Fruit fly (Drosophila melanogaster) whole organism, prepupa: ENCODE data around the gene xit.

Experiments
- Blimp-1 ChIP-seq: fragments of 200-800 bp; sonication (Bioruptor generic); optimal IDR thresholded peaks from 3 replicates; lab custom pipeline; 2017; ENCODE audit warnings: missing biosample characterization, missing genetic modification characterization, mild to moderate bottlenecking, moderate library complexity, missing genetic modification reagents
- CG10631 ChIP-seq: fragments of 200-800 bp; sonication (Bioruptor generic); optimal IDR thresholded peaks from 2 replicates; lab custom pipeline; 2016; ENCODE audit warnings: missing biosample characterization, missing genetic modification characterization
- CG10669 ChIP-seq: fragments of 200-800 bp; sonication (Bioruptor generic); optimal IDR thresholded peaks from 3 replicates; lab custom pipeline; 2018; ENCODE audit warnings: missing biosample characterization, mild to moderate bottlenecking, missing genetic modification characterization, moderate library complexity
- CG11294 ChIP-seq: fragments of 200-800 bp; sonication (Bioruptor generic); IDR thresholded peaks from 2 replicates; pipeline ENCODE4 v1.3.6; 2022; ENCODE audit warnings: missing biosample characterization, missing genetic modification characterization
- CG11762 ChIP-seq: fragments of 200-800 bp; sonication (Bioruptor generic); optimal IDR thresholded peaks from 3 replicates; lab custom pipeline; 2016; ENCODE audit warnings: missing biosample characterization, missing genetic modification characterization; ENCODE audit not compliant: insufficient read depth
- CG11902 ChIP-seq: fragments of 200-800 bp; sonication (Bioruptor generic); optimal IDR thresholded peaks from 3 replicates; lab custom pipeline; 2016; ENCODE audit warnings: missing biosample characterization, missing genetic modification characterization
- CG15336 ChIP-seq: fragments of 200-800 bp; sonication (Bioruptor generic); IDR thresholded peaks from 2 replicates; pipeline ENCODE4 v1.3.6; 2022; ENCODE audit warnings: missing biosample characterization, missing genetic modification characterization
- CG1621 ChIP-seq: fragments of 200-800 bp; sonication (Bioruptor generic); optimal IDR thresholded peaks from 3 replicates; lab custom pipeline; 2018; ENCODE audit warnings: missing biosample characterization, mild to moderate bottlenecking, missing genetic modification characterization
- CG16779 ChIP-seq: fragments of 200-800 bp; sonication (Bioruptor generic); optimal IDR thresholded peaks from 3 replicates; lab custom pipeline; 2017; ENCODE audit warnings: missing biosample characterization, mild to moderate bottlenecking, missing genetic modification characterization
- CG3032 ChIP-seq: fragments of 200-800 bp; optimal IDR thresholded peaks from 2 replicates; lab custom pipeline; 2019; ENCODE audit warnings: missing biosample characterization, mild to moderate bottlenecking, missing genetic modification characterization, moderate library complexity
- CG32006 ChIP-seq: fragments of 200-800 bp; sonication (Bioruptor generic); optimal IDR thresholded peaks from 3 replicates; lab custom pipeline; 2017; ENCODE audit warnings: missing biosample characterization, mild to moderate bottlenecking, missing genetic modification characterization
- CG3919 ChIP-seq: fragments of 200-800 bp; sonication (Bioruptor generic); optimal IDR thresholded peaks from 3 replicates; lab custom pipeline; 2016; ENCODE audit warnings: missing biosample characterization, missing genetic modification characterization
- CG4318 ChIP-seq: fragments of 200-800 bp; sonication (Bioruptor generic); optimal IDR thresholded peaks from 3 replicates; lab custom pipeline; 2017; ENCODE audit warnings: missing biosample characterization, mild to moderate bottlenecking, missing genetic modification characterization
- CG6163 ChIP-seq: fragments of 200-800 bp; sonication (Bioruptor generic); IDR thresholded peaks from 3 replicates; pipeline ENCODE4 v1.3.6; 2022; ENCODE audit warnings: missing biosample characterization, missing genetic modification characterization
- CG6792 ChIP-seq: fragments of 200-800 bp; sonication (Bioruptor generic); optimal IDR thresholded peaks from 3 replicates; lab custom pipeline; 2016; ENCODE audit warnings: missing biosample characterization, missing genetic modification characterization
- CG6808 ChIP-seq: fragments of 200-800 bp; sonication (Bioruptor generic); optimal IDR thresholded peaks from 3 replicates; lab custom pipeline; 2017; ENCODE audit warnings: missing biosample characterization, missing genetic modification characterization, mild to moderate bottlenecking, moderate library complexity, missing genetic modification reagents
- CG6854 ChIP-seq: fragments of 200-800 bp; sonication (Bioruptor generic); optimal IDR thresholded peaks from 2 replicates; lab custom pipeline; 2017; ENCODE audit warnings: missing biosample characterization, mild to moderate bottlenecking, missing genetic modification characterization
- CG7368 ChIP-seq: fragments of 200-800 bp; sonication (Bioruptor generic); optimal IDR thresholded peaks from 3 replicates; lab custom pipeline; 2016; ENCODE audit warnings: missing biosample characterization, missing genetic modification characterization
- CG8119 ChIP-seq: fragments of 200-800 bp; sonication (Bioruptor generic); IDR thresholded peaks from 3 replicates; pipeline ENCODE4 v1.3.6; 2022; ENCODE audit warnings: missing biosample characterization, missing genetic modification characterization
- CG8632 ChIP-seq: fragments of 200-800 bp; sonication (Bioruptor generic); optimal IDR thresholded peaks from 3 replicates; lab custom pipeline; 2016; ENCODE audit warnings: missing biosample characterization, missing genetic modification characterization
- CG9139 ChIP-seq: fragments of 200-800 bp; sonication (Bioruptor generic); optimal IDR thresholded peaks from 3 replicates; lab custom pipeline; 2017; ENCODE audit warnings: missing biosample characterization, mild to moderate bottlenecking, missing genetic modification characterization
- Eip75B ChIP-seq: fragments of 200-800 bp; sonication (Bioruptor generic); optimal IDR thresholded peaks from 3 replicates; lab custom pipeline; 2016; ENCODE audit warnings: missing biosample characterization, missing genetic modification characterization
- Eip78C ChIP-seq: fragments of 200-800 bp; sonication (Bioruptor generic); peaks from one replicate; lab custom pipeline; 2016; ENCODE audit warnings: missing biosample characterization, missing genetic modification characterization
- Ets21C ChIP-seq: fragments of 200-800 bp; sonication (Bioruptor generic); optimal IDR thresholded peaks from 3 replicates; lab custom pipeline; 2016; ENCODE audit warnings: missing biosample characterization, missing genetic modification characterization
- Gug ChIP-seq: fragments of 200-800 bp; sonication (Bioruptor generic); IDR thresholded peaks from 2 replicates; pipeline ENCODE4 v1.3.6; 2022; ENCODE audit warnings: missing biosample characterization, missing genetic modification characterization
- Hr38 ChIP-seq: sonication (Bioruptor generic); optimal IDR thresholded peaks from 2 replicates; lab custom pipeline; 2016; ENCODE audit warnings: missing biosample characterization, missing genetic modification characterization
- Hr4 ChIP-seq: fragments of 200-800 bp; sonication (Bioruptor generic); optimal IDR thresholded peaks from 3 replicates; lab custom pipeline; 2016; ENCODE audit warnings: missing biosample characterization, missing genetic modification characterization
- Lpt ChIP-seq: fragments of 200-800 bp; sonication (Bioruptor generic); optimal IDR thresholded peaks from 3 replicates; lab custom pipeline; 2016; ENCODE audit warnings: missing biosample characterization, missing genetic modification characterization
- Met ChIP-seq: fragments of 200-800 bp; sonication (Bioruptor generic); optimal IDR thresholded peaks from 3 replicates; lab custom pipeline; 2016; ENCODE audit warnings: missing biosample characterization, missing genetic modification characterization
- OdsH ChIP-seq: fragments of 200-800 bp; sonication (Bioruptor generic); optimal IDR thresholded peaks from 3 replicates; lab custom pipeline; 2016; ENCODE audit warnings: missing biosample characterization, missing genetic modification characterization
- Smox ChIP-seq: fragments of 200-800 bp; sonication (Bioruptor generic); optimal IDR thresholded peaks from 3 replicates; lab custom pipeline; 2016; ENCODE audit warnings: missing biosample characterization, missing genetic modification characterization
- Sox102F ChIP-seq: fragments of 200-800 bp; sonication (Bioruptor generic); optimal IDR thresholded peaks from 2 replicates; lab custom pipeline; 2016; ENCODE audit warnings: missing biosample characterization, mild to moderate bottlenecking, missing genetic modification characterization
- Sox15 ChIP-seq: fragments of 200-800 bp; sonication (Bioruptor generic); optimal IDR thresholded peaks from 3 replicates; lab custom pipeline; 2016; ENCODE audit warnings: missing biosample characterization, missing genetic modification characterization
- achi ChIP-seq: fragments of 200-800 bp; sonication (Bioruptor generic); optimal IDR thresholded peaks from 3 replicates; lab custom pipeline; 2016; ENCODE audit warnings: missing biosample characterization, missing genetic modification characterization
- acj6 ChIP-seq: fragments of 200-800 bp; sonication (Bioruptor generic); optimal IDR thresholded peaks from 3 replicates; lab custom pipeline; 2016; ENCODE audit warnings: missing biosample characterization, missing genetic modification characterization
- cyc ChIP-seq: fragments of 200-800 bp; sonication (Bioruptor generic); optimal IDR thresholded peaks from 3 replicates; lab custom pipeline; 2016; ENCODE audit warnings: missing biosample characterization, missing genetic modification characterization
- dac ChIP-seq: fragments of 200-800 bp; sonication (Bioruptor generic); optimal IDR thresholded peaks from 2 replicates; lab custom pipeline; 2017; ENCODE audit warnings: missing biosample characterization, mild to moderate bottlenecking, missing genetic modification characterization
- dsx ChIP-seq: fragments of 200-800 bp; optimal IDR thresholded peaks from 3 replicates; lab custom pipeline; 2019; ENCODE audit warnings: missing biosample characterization, mild to moderate bottlenecking, missing genetic modification characterization, moderate library complexity; ENCODE audit not compliant: poor library complexity, severe bottlenecking
- eg ChIP-seq: fragments of 200-800 bp; sonication (Bioruptor generic); IDR thresholded peaks from 3 replicates; pipeline ENCODE4 v1.3.6; 2022; ENCODE audit warnings: missing biosample characterization, missing genetic modification characterization
- esn ChIP-seq: fragments of 200-800 bp; sonication (Bioruptor generic); optimal IDR thresholded peaks from 2 replicates; lab custom pipeline; 2016; ENCODE audit warnings: missing biosample characterization, mild to moderate bottlenecking, missing genetic modification characterization, moderate library complexity
- fd59A ChIP-seq: fragments of 200-800 bp; sonication (Bioruptor generic); optimal IDR thresholded peaks from 2 replicates; lab custom pipeline; 2017; ENCODE audit warnings: missing biosample characterization, mild to moderate bottlenecking, missing genetic modification characterization, missing genetic modification reagents
- fd85E ChIP-seq: fragments of 200-800 bp; sonication (Bioruptor generic); optimal IDR thresholded peaks from 3 replicates; lab custom pipeline; 2016; ENCODE audit warnings: missing biosample characterization, missing genetic modification characterization
- fkh ChIP-seq: fragments of 200-800 bp; sonication (Bioruptor generic); optimal IDR thresholded peaks from 3 replicates; lab custom pipeline; 2017; ENCODE audit warnings: missing biosample characterization, mild to moderate bottlenecking, missing genetic modification characterization, moderate library complexity
- lz ChIP-seq: fragments of 200-800 bp; sonication (Bioruptor generic); optimal IDR thresholded peaks from 3 replicates; lab custom pipeline; 2016; ENCODE audit warnings: missing biosample characterization, missing genetic modification characterization
- spab ChIP-seq: fragments of 200-800 bp; sonication (Bioruptor generic); optimal IDR thresholded peaks from 2 replicates; lab custom pipeline; 2017; ENCODE audit warnings: missing biosample characterization, mild to moderate bottlenecking, missing genetic modification characterization, missing genetic modification reagents
- ss ChIP-seq, 2 experiments: fragments of 200-800 bp; sonication (Bioruptor generic); optimal IDR thresholded peaks; 2 replicates in 1 of 2; 3 replicates in 1 of 2; lab custom pipeline; 2017 to 2018; ENCODE audit warnings: mild to moderate bottlenecking in 2 of 2, missing biosample characterization in 2 of 2, missing genetic modification characterization in 2 of 2, moderate library complexity in 1 of 2
- topi ChIP-seq: fragments of 200-800 bp; sonication (Bioruptor generic); optimal IDR thresholded peaks from 3 replicates; lab custom pipeline; 2016; ENCODE audit warnings: missing biosample characterization, missing genetic modification characterization
- vri ChIP-seq: fragments of 200-800 bp; sonication (Bioruptor generic); optimal IDR thresholded peaks from 3 replicates; lab custom pipeline; 2016; ENCODE audit warnings: missing biosample characterization, mild to moderate bottlenecking, missing genetic modification characterization

The xit gene

DNA sequence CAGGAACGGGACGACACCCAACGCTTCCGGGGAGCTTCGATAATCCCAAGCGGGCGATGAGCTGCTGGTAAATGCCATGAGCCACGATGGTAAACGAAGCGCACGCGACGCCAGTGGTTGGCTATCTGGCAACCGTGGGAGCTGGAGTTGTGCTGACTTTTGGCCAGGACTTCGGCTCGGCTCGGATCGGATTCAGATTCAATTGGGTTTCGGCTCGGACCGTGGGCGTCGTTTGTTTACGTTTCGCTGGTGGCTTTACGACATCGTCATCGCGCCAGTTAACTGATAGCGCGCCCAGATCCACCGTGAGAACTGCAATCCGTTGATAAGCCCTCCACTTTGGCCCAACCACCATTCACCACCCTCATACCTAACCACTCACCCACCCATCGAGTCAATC is 11.8 kb downstream of the xit start, which contains the start of gene mAChR-C:
Gene mAChR-C (minus strand): TSS at position 101 of the 400 bp plus-strand sequence.
- TF ChIP-seq CG11902 (GFP tag; lab: Kevin White, UChicago), result no peak
- no peak for TF ChIP-seq Eip75B
- no peak for TF ChIP-seq CG3032
- TF ChIP-seq vri (GFP tag; lab: Kevin White, UChicago), result no peak
- no peak for TF ChIP-seq CG10669 (GFP tag; lab: Kevin White, UChicago)
- no peak for TF ChIP-seq CG6792 (GFP tag; lab: Kevin White, UChicago)
- TF ChIP-seq eg (GFP tag; lab: Robert Waterston, UW), result no peak
- TF ChIP-seq CG8119 (GFP tag; lab: Robert Waterston, UW), result no peak

DNA sequence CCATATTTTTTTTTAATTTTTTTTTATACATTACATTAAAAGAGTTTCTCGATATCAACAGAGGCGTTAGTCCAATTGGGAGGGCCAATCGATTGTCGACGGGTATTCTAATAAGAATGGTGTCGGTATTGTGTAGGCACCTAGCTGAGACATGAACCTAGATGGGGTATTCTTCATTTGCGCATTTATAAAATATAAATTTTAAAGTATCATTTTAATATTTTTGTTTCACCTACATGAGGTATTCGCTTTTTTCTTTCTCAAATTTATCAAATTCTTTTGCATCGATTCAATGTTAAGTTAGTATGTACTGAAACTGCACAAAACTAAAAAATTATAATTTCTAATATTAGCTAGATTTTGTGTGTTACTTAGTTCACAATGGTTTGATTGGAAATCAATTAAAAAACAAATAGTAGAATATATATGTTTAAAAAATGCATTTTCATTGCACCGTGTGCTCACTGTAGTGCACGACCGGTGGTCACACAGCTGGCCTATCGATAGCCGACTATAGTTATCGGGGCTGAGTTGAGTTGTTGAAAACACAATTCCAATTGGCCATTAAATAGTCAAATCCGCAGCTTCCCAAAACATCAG is 23.1 kb downstream of the xit start, which contains the start of the genes CG14435 and Tmf:
Gene CG14435 (minus strand): TSS at position 81 of the 600 bp plus-strand sequence.
Gene Tmf (plus strand): TSS at position 501 of the 600 bp plus-strand sequence.
- TF ChIP-seq CG3032 (peak; percentile 78), topi (GFP tag; lab: Kevin White, UChicago) (peak; percentile 73), Eip78C (GFP tag; lab: Kevin White, UChicago) (peak; percentile 90), CG1621 (tag; lab: Kevin White, UChicago) (peak; percentile 20), CG15336 (GFP tag; lab: Robert Waterston, UW) (peak; percentile 67), CG8632 (peak; percentile 73), Gug (GFP tag; lab: Robert Waterston, UW) (peak; percentile 72), OdsH (GFP tag; lab: Kevin White, UChicago) (peak; percentile 78), Blimp-1 (GFP tag; lab: Kevin White, UChicago) (peak; percentile 47), CG8119 (GFP tag; lab: Robert Waterston, UW) (peak; percentile 77), Sox15 (GFP tag; lab: Kevin White, UChicago) (peak; percentile 69), CG11762 (peak; percentile 53), CG6854 (peak; percentile 14), Smox (GFP tag; lab: Kevin White, UChicago) (peak; percentile 62), acj6 (peak; percentile 78), CG6808 (peak; percentile 65), CG7368 (GFP tag; lab: Kevin White, UChicago) (peak; percentile 31), fkh (peak; percentile 56), Hr4 (peak; percentile 81), CG4318 (peak; percentile 73), CG10631 (GFP tag; lab: Kevin White, UChicago) (peak; percentile 85), esn (GFP tag; lab: Kevin White, UChicago) (peak; percentile 83), CG9139 (no peak), CG3919 (GFP tag; lab: Kevin White, UChicago) (peak; percentile 70), Hr38 (no peak), dac (GFP tag; lab: Kevin White, UChicago) (peak; percentile 48), Sox102F (GFP tag; lab: Kevin White, UChicago) (peak; percentile 63), CG6792 (GFP tag; lab: Kevin White, UChicago) (peak; percentile 63), cyc (peak; percentile 70), spab (GFP tag; lab: Kevin White, UChicago) (peak; percentile 38), fd85E (no peak), vri (GFP tag; lab: Kevin White, UChicago) (no peak), ss (GFP tag; optimal IDR thresholded peaks at IDR 0.05; lab: Kevin White, UChicago) (peak; percentile 35 to 54), eg (GFP tag; lab: Robert Waterston, UW) (peak; percentile 80), achi (GFP tag; lab: Kevin White, UChicago) (peak; percentile 75), CG32006 (GFP tag; lab: Kevin White, UChicago) (peak; percentile 83), CG11294 (GFP tag; lab: Robert Waterston, UW) (peak; percentile 62; the same call in 1 of the 2 replicates), Ets21C (peak; percentile 66), dsx (GFP tag; lab: Kevin White, UChicago) (peak; percentile 69), Met (GFP tag; lab: Kevin White, UChicago) (peak; percentile 80), lz (GFP tag; lab: Kevin White, UChicago) (peak; percentile 81), CG10669 (GFP tag; lab: Kevin White, UChicago) (peak; percentile 76), CG16779 (tag; lab: Kevin White, UChicago) (no peak), Lpt (peak; percentile 63), fd59A (GFP tag; lab: Kevin White, UChicago) (peak; percentile 59), CG6163 (peak; percentile 85)
